Worm (Caenorhabditis elegans) whole organism, mixed stage, embryonic: ENCODE data around the gene str-14.

Source experiments
- ceh-39 ChIP-seq: fragments of 150-350 bp; optimal IDR thresholded peaks from 2 replicates; lab custom pipeline; 2014; ENCODE audit warnings: missing biosample characterization, missing genetic modification characterization
- ham-2 ChIP-seq: fragments of 200-800 bp; sonication (Bioruptor generic); optimal IDR thresholded peaks from 2 replicates; lab custom pipeline; 2018; ENCODE audit warnings: mild to moderate bottlenecking, missing genetic modification characterization, missing compliant biosample characterization
- hlh-1 ChIP-seq: fragments of 150-350 bp; optimal IDR thresholded peaks from 2 replicates; lab custom pipeline; 2014; ENCODE audit warnings: missing biosample characterization, missing genetic modification reagents, missing genetic modification characterization
- lin-13 ChIP-seq: fragments of 150-350 bp; optimal IDR thresholded peaks from 2 replicates; lab custom pipeline; 2014; ENCODE audit warnings: missing biosample characterization, missing genetic modification characterization
- nhr-12 ChIP-seq: fragments of 150-350 bp; optimal IDR thresholded peaks from 2 replicates; lab custom pipeline; 2014; ENCODE audit warnings: missing biosample characterization, missing genetic modification characterization
- nhr-2 ChIP-seq: fragments of 150-350 bp; optimal IDR thresholded peaks from 2 replicates; lab custom pipeline; 2014; ENCODE audit warnings: missing biosample characterization, missing genetic modification characterization
- unc-39 ChIP-seq: fragments of 150-350 bp; optimal IDR thresholded peaks from 2 replicates; lab custom pipeline; 2014; ENCODE audit warnings: missing biosample characterization, missing genetic modification characterization
- ztf-11 ChIP-seq: fragments of 150-350 bp; optimal IDR thresholded peaks from 2 replicates; lab custom pipeline; 2014; ENCODE audit warnings: missing biosample characterization, missing genetic modification characterization

ce11 chrV:16471995-16472563, 17.1 kb upstream of the str-14 start, which contains the start of gene srw-35:
- no peak for TF ChIP-seq ham-2
- no peak for TF ChIP-seq lin-13
- no peak for TF ChIP-seq nhr-12
- no peak for TF ChIP-seq ztf-11 (tag; lab: Kevin White, UChicago)
- no peak for TF ChIP-seq ceh-39 (tag; lab: Kevin White, UChicago)
- TF ChIP-seq nhr-2 (tag; lab: Kevin White, UChicago) = no peak
- TF ChIP-seq unc-39 (tag; lab: Kevin White, UChicago) = no peak
- no peak for TF ChIP-seq hlh-1 (tag; lab: Kevin White, UChicago)
